Fruit fly (Drosophila melanogaster): Measurements from ENCODE around the gene CHMP2B.
A peak's percentile ranks its signal among the peaks of the same experiment; 100 is the strongest.

Gene CHMP2B

dm6 chr3L:5188402-5188801, 49.0 kb downstream of the CHMP2B start (continued):
- TF ChIP-seq Hey (tag; optimal IDR thresholded peaks at IDR 0.05) (no peak), en (GFP tag; optimal IDR thresholded peaks at IDR 0.05) (no peak), CG1792 (GFP tag; optimal IDR thresholded peaks at IDR 0.05) (no peak), lilli (GFP tag; optimal IDR thresholded peaks at IDR 0.05) (no peak), ham (GFP tag; IDR thresholded peaks at IDR 0.05) (no peak), disco-r (GFP tag; optimal IDR thresholded peaks at IDR 0.05) (no peak), esg (GFP tag; conservative IDR thresholded peaks at IDR 0.05) (no peak; the same call in 1 of the 2 replicates), CG9727 (GFP tag; optimal IDR thresholded peaks at IDR 0.05) (peak; percentile 19), odd (GFP tag; optimal IDR thresholded peaks at IDR 0.05) (no peak), crc (GFP tag; optimal IDR thresholded peaks at IDR 0.05) (no peak), fu2 (GFP tag; optimal IDR thresholded peaks at IDR 0.05) (no peak), sd (tag; optimal IDR thresholded peaks at IDR 0.05) (no peak), bsh (GFP tag; optimal IDR thresholded peaks at IDR 0.05) (peak; percentile 33 to 53), Ets65A (GFP tag) (peak; percentile 89), CG2116 (GFP tag; optimal IDR thresholded peaks at IDR 0.05) (no peak), gsb (GFP tag; IDR thresholded peaks at IDR 0.05) (no peak), D19A (tag; optimal IDR thresholded peaks at IDR 0.05) (no peak), z (GFP tag; IDR thresholded peaks at IDR 0.05) (no peak), CG31365 (tag; optimal IDR thresholded peaks at IDR 0.05) (no peak), D (optimal IDR thresholded peaks at IDR 0.05) (no peak), D (GFP tag; optimal IDR thresholded peaks at IDR 0.05) (peak; percentile 7), CG4707 (GFP tag; optimal IDR thresholded peaks at IDR 0.05) (no peak), lov (optimal IDR thresholded peaks at IDR 0.05) (no peak), lov (GFP tag; IDR thresholded peaks at IDR 0.05) (no peak), nmo (GFP tag; optimal IDR thresholded peaks at IDR 0.05) (peak; percentile 26), cwo (GFP tag; optimal IDR thresholded peaks at IDR 0.05) (no peak), CG12155 (GFP tag; optimal IDR thresholded peaks at IDR 0.05) (peak; percentile 27), CG6689 (GFP tag; IDR thresholded peaks at IDR 0.05) (no peak), CG14014 (GFP tag; IDR thresholded peaks at IDR 0.05) (no peak), GATAe (GFP tag; conservative IDR thresholded peaks at IDR 0.05) (no peak), Nf-YC (tag; optimal IDR thresholded peaks at IDR 0.05) (no peak), CoRest (tag; optimal IDR thresholded peaks at IDR 0.05) (peak; percentile 15), CG2712 (tag; optimal IDR thresholded peaks at IDR 0.05) (no peak), seq (GFP tag; IDR thresholded peaks at IDR 0.05) (0 out of 2 replicates have a peak, but pooled peaks have one; percentile 27), maf-S (GFP tag; optimal IDR thresholded peaks at IDR 0.05) (no peak), CG6175 (GFP tag; IDR thresholded peaks at IDR 0.05) (no peak), CG30403 (GFP tag; optimal IDR thresholded peaks at IDR 0.05) (peak; percentile 10), Xbp1 (GFP tag; optimal IDR thresholded peaks at IDR 0.05) (peak; percentile 8), Deaf1 (tag; optimal IDR thresholded peaks at IDR 0.05) (no peak), Stat92E (GFP tag; optimal IDR thresholded peaks at IDR 0.05) (no peak), CG8924 (tag; optimal IDR thresholded peaks at IDR 0.05) (peak; percentile 20), CG11247 (GFP tag; IDR thresholded peaks at IDR 0.05) (no peak), CrebB (tag; optimal IDR thresholded peaks at IDR 0.05) (no peak), sisA (GFP tag; IDR thresholded peaks at IDR 0.05) (0 out of 2 replicates have a peak, but pooled peaks have one; percentile 12), CG11398 (GFP tag; optimal IDR thresholded peaks at IDR 0.05) (no peak), ttk (GFP tag; IDR thresholded peaks at IDR 0.05) (no peak), CG6683 (GFP tag; optimal IDR thresholded peaks at IDR 0.05) (no peak), CG30020 (tag; optimal IDR thresholded peaks at IDR 0.05) (no peak), CG8944 (GFP tag; optimal IDR thresholded peaks at IDR 0.05) (no peak), insv (GFP tag; optimal IDR thresholded peaks at IDR 0.05) (no peak), C15 (GFP tag; IDR thresholded peaks at IDR 0.05) (no peak), CG17359 (tag; optimal IDR thresholded peaks at IDR 0.05) (no peak)

All from whole organism, embryonic.